Worm (Caenorhabditis elegans) whole organism, L1 larva: ENCODE measurements around the gene Y39A3CL.3.

Source experiments
- C04F5.9 ChIP-seq: sonication (generic microtip); optimal IDR thresholded peaks from 2 replicates; lab custom pipeline; 2016; ENCODE audit warnings: missing genetic modification characterization, missing compliant biosample characterization
- C16A3.4 ChIP-seq: fragments of 150-350 bp; optimal IDR thresholded peaks from 2 replicates; lab custom pipeline; 2014; ENCODE audit warnings: missing biosample characterization, missing genetic modification characterization
- C34B4.2 ChIP-seq: sonication (generic microtip); optimal IDR thresholded peaks from 2 replicates; lab custom pipeline; 2017; ENCODE audit warnings: mild to moderate bottlenecking, missing genetic modification characterization, missing compliant biosample characterization
- F16B12.6 ChIP-seq: fragments of 150-350 bp; optimal IDR thresholded peaks from 2 replicates; lab custom pipeline; 2014; ENCODE audit warnings: missing biosample characterization, missing genetic modification characterization
- alr-1 ChIP-seq: fragments of 200-800 bp; sonication (Bioruptor generic); optimal IDR thresholded peaks from 2 replicates; lab custom pipeline; 2018; ENCODE audit warnings: borderline replicate concordance, mild to moderate bottlenecking, missing genetic modification characterization, missing compliant biosample characterization
- ceh-63 ChIP-seq: fragments of 200-800 bp; sonication (Bioruptor generic); optimal IDR thresholded peaks from 2 replicates; lab custom pipeline; 2018; ENCODE audit warnings: mild to moderate bottlenecking, missing genetic modification characterization, missing compliant biosample characterization
- ceh-82 ChIP-seq, 3 experiments: fragments of 150-350 bp in 1 of 3; sonication (generic microtip) in 2 of 3; optimal IDR thresholded peaks; 2 replicates each; lab custom pipeline; 2014 to 2017; ENCODE audit warnings: missing biosample characterization in 3 of 3, missing genetic modification characterization in 3 of 3
- ceh-88 ChIP-seq: fragments of 200-800 bp; sonication (Bioruptor generic); IDR thresholded peaks from 2 replicates; pipeline ENCODE4 v1.3.6; 2022; ENCODE audit warnings: missing genetic modification characterization, missing compliant biosample characterization
- ceh-90 ChIP-seq: sonication (generic microtip); optimal IDR thresholded peaks from 2 replicates; lab custom pipeline; 2016; ENCODE audit warnings: missing genetic modification characterization, missing compliant biosample characterization
- ces-1 ChIP-seq: fragments of 150-350 bp; optimal IDR thresholded peaks from 2 replicates; lab custom pipeline; 2014; ENCODE audit warnings: missing biosample characterization, missing genetic modification reagents, missing genetic modification characterization
- dpl-1 ChIP-seq, 3 experiments: fragments of 150-350 bp in 2 of 3; sonication (generic microtip) in 1 of 3; optimal IDR thresholded peaks; 2 replicates each; lab custom pipeline; 2014 to 2017; ENCODE audit warnings: missing biosample characterization in 3 of 3, missing genetic modification characterization in 3 of 3, missing genetic modification reagents in 3 of 3
- dsc-1 ChIP-seq: sonication (generic microtip); optimal IDR thresholded peaks from 2 replicates; lab custom pipeline; 2016; ENCODE audit warnings: mild to moderate bottlenecking, missing genetic modification characterization, missing compliant biosample characterization
- efl-1 ChIP-seq, 4 experiments: fragments of 150-350 bp; optimal IDR thresholded peaks in 3 of 4; peaks in 1 of 4; 1 replicate in 1 of 4; 2 replicates in 3 of 4; lab custom pipeline; 2014; ENCODE audit warnings: missing biosample characterization in 2 of 4, missing genetic modification characterization in 2 of 4, missing genetic modification reagents in 2 of 4
- egl-13 ChIP-seq: sonication (generic microtip); optimal IDR thresholded peaks from 2 replicates; lab custom pipeline; 2016; ENCODE audit warnings: missing genotype, missing genetic modification reagents, missing genetic modification characterization, missing compliant biosample characterization
- egl-27 ChIP-seq, 2 experiments: fragments of 150-350 bp in 1 of 2; sonication (generic microtip); optimal IDR thresholded peaks; 3 replicates each; lab custom pipeline; 2017 to 2018; ENCODE audit warnings: missing biosample characterization in 2 of 2, missing genetic modification characterization in 2 of 2, missing genetic modification reagents in 2 of 2
- elt-2 ChIP-seq: sonication (generic microtip); optimal IDR thresholded peaks from 2 replicates; lab custom pipeline; 2016; ENCODE audit warnings: missing genetic modification characterization, mild to moderate bottlenecking, inconsistent platforms, missing compliant biosample characterization, missing genetic modification reagents
- fos-1 ChIP-seq: fragments of 150-350 bp; optimal IDR thresholded peaks from 2 replicates; lab custom pipeline; 2014; ENCODE audit warnings: missing biosample characterization, missing genetic modification characterization
- grh-1 ChIP-seq: fragments of 200-800 bp; sonication (Bioruptor generic); IDR thresholded peaks from 2 replicates; pipeline ENCODE4 v1.3.6; 2022; ENCODE audit warnings: missing genetic modification reagents, missing genetic modification characterization, missing compliant biosample characterization
- hlh-17 ChIP-seq: fragments of 200-800 bp; sonication (Bioruptor generic); optimal IDR thresholded peaks from 2 replicates; lab custom pipeline; 2018; ENCODE audit warnings: missing genetic modification characterization, mild to moderate bottlenecking, missing compliant biosample characterization, moderate library complexity, borderline replicate concordance
- hlh-4 ChIP-seq: sonication (generic microtip); optimal IDR thresholded peaks from 2 replicates; lab custom pipeline; 2016; ENCODE audit warnings: mild to moderate bottlenecking, missing genetic modification characterization, missing compliant biosample characterization
- jun-1 ChIP-seq: fragments of 150-350 bp; optimal IDR thresholded peaks from 2 replicates; lab custom pipeline; 2014; ENCODE audit warnings: missing biosample characterization, missing genetic modification reagents, missing genetic modification characterization
- lin-15B ChIP-seq: fragments of 150-350 bp; sonication (generic microtip); optimal IDR thresholded peaks from 3 replicates; lab custom pipeline; 2014; ENCODE audit warnings: missing biosample characterization, missing genetic modification characterization
- lin-35 ChIP-seq, 2 experiments: fragments of 150-350 bp; optimal IDR thresholded peaks; 2 replicates each; lab custom pipeline; 2014; ENCODE audit warnings: missing biosample characterization in 2 of 2, missing genetic modification characterization in 2 of 2, missing genetic modification reagents in 2 of 2
- lir-3 ChIP-seq: sonication (generic microtip); optimal IDR thresholded peaks from 2 replicates; lab custom pipeline; 2016; ENCODE audit warnings: mild to moderate bottlenecking, missing genetic modification characterization, moderate library complexity, missing compliant biosample characterization; ENCODE audit not compliant: poor library complexity
- lsy-2 ChIP-seq, 2 experiments: fragments of 150-350 bp; optimal IDR thresholded peaks; 2 replicates each; lab custom pipeline; 2014; ENCODE audit warnings: missing biosample characterization in 2 of 2, missing genetic modification characterization in 2 of 2
- mdl-1 ChIP-seq, 2 experiments: fragments of 150-350 bp; optimal IDR thresholded peaks; 2 replicates each; lab custom pipeline; 2014 to 2017; ENCODE audit warnings: missing biosample characterization in 2 of 2, missing genetic modification characterization in 2 of 2, inconsistent platforms in 1 of 2
- mef-2 ChIP-seq: fragments of 150-350 bp; optimal IDR thresholded peaks from 2 replicates; lab custom pipeline; 2014; ENCODE audit warnings: missing biosample characterization, missing genetic modification characterization
- mep-1 ChIP-seq: fragments of 150-350 bp; optimal IDR thresholded peaks from 2 replicates; lab custom pipeline; 2014; ENCODE audit warnings: missing biosample characterization, missing genetic modification characterization
- nhr-11 ChIP-seq: fragments of 150-350 bp; optimal IDR thresholded peaks from 2 replicates; lab custom pipeline; 2014; ENCODE audit warnings: missing biosample characterization, missing genetic modification characterization
- nhr-12 ChIP-seq: sonication (generic microtip); optimal IDR thresholded peaks from 2 replicates; lab custom pipeline; 2017; ENCODE audit warnings: missing biosample characterization, missing genetic modification characterization
- nhr-19 ChIP-seq: fragments of 200-800 bp; sonication (Bioruptor generic); conservative IDR thresholded peaks from 2 replicates; pipeline ENCODE4 v1.3.6; 2022; ENCODE audit warnings: missing genetic modification characterization, missing compliant biosample characterization
- nhr-20 ChIP-seq: sonication (generic microtip); optimal IDR thresholded peaks from 2 replicates; lab custom pipeline; 2016; ENCODE audit warnings: mild to moderate bottlenecking, missing genetic modification characterization, missing compliant biosample characterization
- nhr-237 ChIP-seq: fragments of 150-350 bp; optimal IDR thresholded peaks from 2 replicates; lab custom pipeline; 2014; ENCODE audit warnings: missing biosample characterization, missing genetic modification characterization
- nhr-28 ChIP-seq: fragments of 150-350 bp; optimal IDR thresholded peaks from 2 replicates; lab custom pipeline; 2014; ENCODE audit warnings: missing biosample characterization, missing genetic modification characterization
- nhr-77 ChIP-seq: fragments of 150-350 bp; optimal IDR thresholded peaks from 2 replicates; lab custom pipeline; 2014; ENCODE audit warnings: missing biosample characterization, missing genetic modification characterization
- nhr-84 ChIP-seq: sonication (generic microtip); optimal IDR thresholded peaks from 2 replicates; lab custom pipeline; 2017; ENCODE audit warnings: missing biosample characterization, missing genetic modification characterization
- nhr-85 ChIP-seq: sonication (generic microtip); peaks from one replicate; lab custom pipeline; 2016; ENCODE audit warnings: missing genetic modification characterization, inconsistent platforms, missing compliant biosample characterization
- pax-3 ChIP-seq: fragments of 200-800 bp; sonication (Bioruptor generic); optimal IDR thresholded peaks from 2 replicates; lab custom pipeline; 2018; ENCODE audit warnings: mild to moderate bottlenecking, missing genetic modification characterization, moderate library complexity, missing compliant biosample characterization
- rnt-1 ChIP-seq: sonication (generic microtip); optimal IDR thresholded peaks from 2 replicates; lab custom pipeline; 2016; ENCODE audit warnings: mild to moderate bottlenecking, missing genetic modification characterization, moderate library complexity, missing compliant biosample characterization
- skn-1 ChIP-seq: fragments of 150-350 bp; optimal IDR thresholded peaks from 2 replicates; lab custom pipeline; 2014; ENCODE audit warnings: missing biosample characterization, missing genetic modification characterization
- snpc-4 ChIP-seq: fragments of 150-350 bp; optimal IDR thresholded peaks from 2 replicates; lab custom pipeline; 2014; ENCODE audit warnings: missing biosample characterization, missing genetic modification characterization
- sox-4 ChIP-seq: sonication (generic microtip); optimal IDR thresholded peaks from 2 replicates; lab custom pipeline; 2016; ENCODE audit warnings: missing genetic modification characterization, missing compliant biosample characterization
- sptf-1 ChIP-seq: fragments of 150-350 bp; optimal IDR thresholded peaks from 2 replicates; lab custom pipeline; 2014; ENCODE audit warnings: missing biosample characterization, missing genetic modification characterization
- sup-37 ChIP-seq: fragments of 200-800 bp; sonication (Bioruptor generic); optimal IDR thresholded peaks from 2 replicates; lab custom pipeline; 2018; ENCODE audit warnings: mild to moderate bottlenecking, missing genetic modification characterization, missing compliant biosample characterization
- swsn-7 ChIP-seq: sonication (generic microtip); optimal IDR thresholded peaks from 2 replicates; lab custom pipeline; 2016; ENCODE audit warnings: missing genetic modification characterization, missing compliant biosample characterization
- tlp-1 ChIP-seq: fragments of 150-350 bp; optimal IDR thresholded peaks from 2 replicates; lab custom pipeline; 2014; ENCODE audit warnings: missing biosample characterization, missing genetic modification characterization
- unc-130 ChIP-seq: fragments of 150-350 bp; optimal IDR thresholded peaks from 2 replicates; lab custom pipeline; 2017; ENCODE audit warnings: missing biosample characterization, missing genetic modification characterization, inconsistent platforms
- unc-30 ChIP-seq: sonication (generic microtip); optimal IDR thresholded peaks from 2 replicates; lab custom pipeline; 2017; ENCODE audit warnings: missing biosample characterization, missing genetic modification characterization
- unc-86 ChIP-seq: sonication (generic microtip); optimal IDR thresholded peaks from 2 replicates; lab custom pipeline; 2016; ENCODE audit warnings: missing genetic modification characterization, missing compliant biosample characterization
- unc-98 ChIP-seq: fragments of 200-800 bp; sonication (Bioruptor generic); IDR thresholded peaks from 2 replicates; pipeline ENCODE4 v1.3.6; 2022; ENCODE audit warnings: missing genetic modification characterization, missing compliant biosample characterization
- vab-15 ChIP-seq: sonication (generic microtip); optimal IDR thresholded peaks from 2 replicates; lab custom pipeline; 2017; ENCODE audit warnings: missing genotype, mild to moderate bottlenecking, missing genetic modification characterization, missing compliant biosample characterization
- xbp-1 ChIP-seq: sonication (generic microtip); optimal IDR thresholded peaks from 2 replicates; lab custom pipeline; 2016; ENCODE audit warnings: missing genetic modification characterization, missing compliant biosample characterization
- ztf-4 ChIP-seq: fragments of 150-350 bp; optimal IDR thresholded peaks from 2 replicates; lab custom pipeline; 2014; ENCODE audit warnings: missing biosample characterization, missing genetic modification characterization

The Y39A3CL.3 gene

DNA sequence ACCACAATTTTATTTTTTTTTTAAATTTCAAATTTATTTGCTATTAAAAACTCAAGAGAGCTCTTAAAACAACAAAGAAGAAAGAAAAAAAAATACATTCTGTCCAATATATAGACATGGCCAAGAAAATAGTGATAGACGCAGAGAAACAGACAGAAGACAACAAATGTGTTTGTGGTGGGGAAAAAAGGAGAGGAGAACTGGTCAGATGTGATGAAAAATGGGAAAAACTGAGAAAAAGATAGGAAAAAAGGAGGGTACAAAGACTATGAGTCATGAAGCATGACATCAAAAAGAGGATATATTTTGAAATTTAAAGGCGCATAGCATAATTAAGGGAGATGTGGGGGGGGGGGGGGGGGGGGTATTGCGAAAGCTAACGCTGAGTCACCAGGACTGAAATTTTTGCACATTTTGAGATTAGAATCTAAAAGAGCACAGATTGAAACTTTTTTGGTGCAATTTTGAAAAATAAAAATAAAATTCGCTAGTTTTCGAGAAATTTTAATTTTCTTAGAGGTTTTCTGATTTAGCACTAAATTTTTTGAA, 41.5 kb downstream of the Y39A3CL.3 start:
- TF ChIP-seq unc-98 (GFP tag; lab: Robert Waterston, UW) (no peak), rnt-1 (tag; lab: Kevin White, UChicago) (no peak), egl-13 (tag; lab: Kevin White, UChicago) (no peak), dpl-1 (GFP tag; optimal IDR thresholded peaks at IDR 0.05; lab: Kevin White, UChicago) (peak in 1 of 3 experiments; percentile 42), lin-35 (GFP tag; optimal IDR thresholded peaks at IDR 0.05; lab: Kevin White, UChicago) (peak in 1 of 2 experiments; percentile 12), vab-15 (tag; lab: Kevin White, UChicago) (no peak), nhr-84 (tag; lab: Kevin White, UChicago) (no peak), unc-130 (tag; lab: Kevin White, UChicago) (no peak), fos-1 (tag; lab: Kevin White, UChicago) (no peak), nhr-28 (tag; lab: Kevin White, UChicago) (no peak), nhr-19 (GFP tag; lab: Robert Waterston, UW) (0 out of 2 replicates have a peak, but pooled peaks have one; percentile 5), mep-1 (tag; lab: Kevin White, UChicago) (peak; percentile 28), swsn-7 (tag; lab: Kevin White, UChicago) (peak; percentile 29), lir-3 (tag; lab: Kevin White, UChicago) (no peak), sup-37 (no peak), ceh-82 (tag; optimal IDR thresholded peaks at IDR 0.05; lab: Kevin White, UChicago) (peak in 1 of 3 experiments; percentile 33), lsy-2 (tag; optimal IDR thresholded peaks at IDR 0.05; lab: Kevin White, UChicago) (peak; percentile 63 to 66), tlp-1 (tag; lab: Kevin White, UChicago) (no peak), jun-1 (tag; lab: Kevin White, UChicago) (no peak), mdl-1 (tag; optimal IDR thresholded peaks at IDR 0.05; lab: Kevin White, UChicago) (no peak), unc-30 (tag; lab: Kevin White, UChicago) (no peak), ces-1 (GFP tag; lab: Kevin White, UChicago) (no peak), ceh-63 (GFP tag; lab: Kevin White, UChicago) (no peak), ceh-88 (no peak), ztf-4 (tag; lab: Kevin White, UChicago) (no peak), alr-1 (no peak), efl-1 (optimal IDR thresholded peaks at IDR 0.05; lab: Kevin White, UChicago) (peak; percentile 30 to 46), efl-1 (GFP tag; optimal IDR thresholded peaks at IDR 0.05 in 1 of 2; lab: Kevin White, UChicago) (peak in 1 of 2 experiments; percentile 2), mef-2 (tag; lab: Kevin White, UChicago) (no peak), hlh-17 (no peak), pax-3 (tag; lab: Kevin White, UChicago) (no peak), nhr-85 (peak; percentile 57), nhr-77 (tag; lab: Kevin White, UChicago) (no peak), C34B4.2 (tag; lab: Kevin White, UChicago) (no peak), snpc-4 (no peak), xbp-1 (tag; lab: Kevin White, UChicago) (no peak), sox-4 (tag; lab: Kevin White, UChicago) (no peak), grh-1 (GFP tag; lab: Robert Waterston, UW) (no peak), nhr-237 (no peak), lin-15B (tag; lab: Kevin White, UChicago) (no peak), ceh-90 (no peak), C04F5.9 (tag; lab: Kevin White, UChicago) (no peak), hlh-4 (tag; lab: Kevin White, UChicago) (no peak), nhr-12 (tag; lab: Kevin White, UChicago) (no peak), dsc-1 (tag; lab: Kevin White, UChicago) (peak; percentile 14), elt-2 (no peak), F16B12.6 (no peak), unc-86 (tag; lab: Kevin White, UChicago) (no peak), nhr-20 (peak; percentile 3), sptf-1 (no peak), skn-1 (tag; lab: Kevin White, UChicago) (no peak), nhr-11 (no peak), egl-27 (tag; optimal IDR thresholded peaks at IDR 0.05; lab: Kevin White, UChicago) (no peak), C16A3.4 (no peak)
